Fruit fly (Drosophila melanogaster) whole organism, embryonic: Measurements from ENCODE around the gene CG14341.

Experiments used
- Antp ChIP-seq: fragments of 200-800 bp; sonication (Bioruptor generic); optimal IDR thresholded peaks from 3 replicates; lab custom pipeline; 2016; ENCODE audit warnings: missing biosample characterization, missing genetic modification characterization
- CG11085 ChIP-seq: fragments of 200-800 bp; sonication (Bioruptor generic); IDR thresholded peaks from 2 replicates; pipeline ENCODE4 v1.3.6; 2022; ENCODE audit warnings: missing biosample characterization, missing genetic modification characterization
- CG11398 ChIP-seq: fragments of 200-800 bp; sonication (Bioruptor generic); optimal IDR thresholded peaks from 2 replicates; lab custom pipeline; 2016; ENCODE audit warnings: missing biosample characterization, missing genetic modification characterization
- CG11695 ChIP-seq: fragments of 200-800 bp; sonication (Bioruptor generic); IDR thresholded peaks from 3 replicates; pipeline ENCODE4 v1.3.6; 2022; ENCODE audit warnings: missing biosample characterization, missing genetic modification characterization
- CG12659 ChIP-seq: fragments of 200-800 bp; sonication (Bioruptor generic); optimal IDR thresholded peaks from 3 replicates; lab custom pipeline; 2017; ENCODE audit warnings: mild to moderate bottlenecking, missing biosample characterization, missing genetic modification reagents, missing genetic modification characterization
- CG13123 ChIP-seq: fragments of 200-800 bp; sonication (Bioruptor generic); optimal IDR thresholded peaks from 2 replicates; lab custom pipeline; 2016; ENCODE audit warnings: missing biosample characterization, missing genetic modification characterization
- CG14050 ChIP-seq: fragments of 200-800 bp; sonication (Bioruptor generic); IDR thresholded peaks from 3 replicates; pipeline ENCODE4 v1.3.6; 2022; ENCODE audit warnings: missing biosample characterization, missing genetic modification characterization
- CG16813 ChIP-seq: fragments of 200-800 bp; sonication (Bioruptor generic); IDR thresholded peaks from 3 replicates; pipeline ENCODE4 v1.3.6; 2022; ENCODE audit warnings: missing biosample characterization, missing genetic modification characterization; ENCODE audit not compliant: partially characterized antibody
- CG17912 ChIP-seq: fragments of 200-800 bp; sonication (Bioruptor generic); optimal IDR thresholded peaks from 2 replicates; lab custom pipeline; 2018; ENCODE audit warnings: missing biosample characterization, mild to moderate bottlenecking, missing genetic modification characterization
- CG1792 ChIP-seq: fragments of 200-800 bp; sonication (Bioruptor generic); optimal IDR thresholded peaks from 2 replicates; lab custom pipeline; 2016; ENCODE audit warnings: missing biosample characterization, missing genetic modification characterization
- CG18599 ChIP-seq: fragments of 200-800 bp; sonication (Bioruptor generic); optimal IDR thresholded peaks from 3 replicates; lab custom pipeline; 2017; ENCODE audit warnings: missing biosample characterization, missing genetic modification characterization, mild to moderate bottlenecking, moderate library complexity, missing genetic modification reagents
- CG31441 ChIP-seq: fragments of 200-800 bp; sonication (Bioruptor generic); IDR thresholded peaks from 2 replicates; pipeline ENCODE4 v1.3.6; 2022; ENCODE audit warnings: missing biosample characterization, missing genetic modification characterization
- CG34224 ChIP-seq: fragments of 200-800 bp; sonication (Bioruptor generic); IDR thresholded peaks from 3 replicates; pipeline ENCODE4 v1.3.6; 2022; ENCODE audit warnings: missing biosample characterization, missing genetic modification characterization; ENCODE audit not compliant: partially characterized antibody
- CG4424 ChIP-seq: fragments of 200-800 bp; sonication (Bioruptor generic); optimal IDR thresholded peaks from 3 replicates; lab custom pipeline; 2016; ENCODE audit warnings: missing biosample characterization, missing genetic modification characterization
- CG6765 ChIP-seq: fragments of 200-800 bp; sonication (Bioruptor generic); optimal IDR thresholded peaks from 3 replicates; lab custom pipeline; 2017; ENCODE audit warnings: missing biosample characterization, mild to moderate bottlenecking, missing genetic modification characterization
- CG8281 ChIP-seq: fragments of 200-800 bp; sonication (Bioruptor generic); optimal IDR thresholded peaks from 2 replicates; lab custom pipeline; 2018; ENCODE audit warnings: missing biosample characterization, mild to moderate bottlenecking, missing genetic modification characterization, moderate library complexity
- CG8359 ChIP-seq: fragments of 200-800 bp; sonication (Bioruptor generic); optimal IDR thresholded peaks from 2 replicates; lab custom pipeline; 2017; ENCODE audit warnings: missing biosample characterization, mild to moderate bottlenecking, missing genetic modification characterization, borderline replicate concordance
- CG8388 ChIP-seq: fragments of 200-800 bp; sonication (Bioruptor generic); optimal IDR thresholded peaks from 2 replicates; lab custom pipeline; 2019; ENCODE audit warnings: missing biosample characterization, mild to moderate bottlenecking, missing genetic modification characterization, moderate library complexity
- CG9876 ChIP-seq: fragments of 200-800 bp; sonication (Bioruptor generic); optimal IDR thresholded peaks from 2 replicates; lab custom pipeline; 2016; ENCODE audit warnings: missing biosample characterization, missing genetic modification characterization
- CrebB ChIP-seq: fragments of 200-800 bp; sonication (Bioruptor generic); optimal IDR thresholded peaks from 3 replicates; lab custom pipeline; 2018; ENCODE audit warnings: missing biosample characterization, mild to moderate bottlenecking, missing genetic modification characterization
- D19A ChIP-seq: fragments of 200-800 bp; optimal IDR thresholded peaks from 3 replicates; lab custom pipeline; 2019; ENCODE audit warnings: missing biosample characterization, mild to moderate bottlenecking, missing genetic modification characterization, moderate library complexity
- Dip2 ChIP-seq: fragments of 200-800 bp; sonication (Bioruptor generic); IDR thresholded peaks from 2 replicates; pipeline ENCODE4 v1.3.6; 2022; ENCODE audit warnings: missing biosample characterization, missing genetic modification characterization
- Doc3 ChIP-seq: fragments of 200-800 bp; sonication (Bioruptor generic); IDR thresholded peaks from 3 replicates; pipeline ENCODE4 v1.3.6; 2022; ENCODE audit warnings: missing biosample characterization, missing genetic modification characterization; ENCODE audit not compliant: partially characterized antibody
- E2f2 ChIP-seq: fragments of 200-800 bp; sonication (Bioruptor generic); IDR thresholded peaks from 2 replicates; pipeline ENCODE4 v1.3.6; 2022; ENCODE audit warnings: missing biosample characterization, missing genetic modification characterization
- HLH4C ChIP-seq: fragments of 200-800 bp; sonication (Bioruptor generic); IDR thresholded peaks from 3 replicates; pipeline ENCODE4 v1.3.6; 2022; ENCODE audit warnings: missing biosample characterization, missing genetic modification characterization; ENCODE audit not compliant: partially characterized antibody
- Lpt ChIP-seq: fragments of >200 bp; optimal IDR thresholded peaks from 2 replicates; lab custom pipeline; 2018; ENCODE audit warnings: missing biosample characterization, missing genetic modification characterization
- Max ChIP-seq: fragments of 200-800 bp; sonication (Bioruptor generic); optimal IDR thresholded peaks from 2 replicates; lab custom pipeline; 2016; ENCODE audit warnings: missing biosample characterization, mild to moderate bottlenecking, missing genetic modification characterization
- Ravus ChIP-seq: fragments of 200-800 bp; sonication (Bioruptor generic); IDR thresholded peaks from 2 replicates; pipeline ENCODE4 v1.3.6; 2022; ENCODE audit warnings: missing biosample characterization, missing genetic modification characterization
- Sox100B ChIP-seq: fragments of 200-800 bp; sonication (Bioruptor generic); optimal IDR thresholded peaks from 3 replicates; lab custom pipeline; 2018; ENCODE audit warnings: missing biosample characterization, mild to moderate bottlenecking, missing genetic modification characterization
- Stat92E ChIP-seq, 3 experiments: fragments of >200 bp in 2 of 3; fragments of 200-800 bp in 1 of 3; sonication (Bioruptor generic) in 1 of 3; optimal IDR thresholded peaks; 2 replicates each; lab custom pipeline; 2017 to 2019; ENCODE audit warnings: missing biosample characterization in 3 of 3, missing genetic modification characterization in 3 of 3, mild to moderate bottlenecking in 1 of 3, moderate library complexity in 1 of 3
- Vsx1 ChIP-seq: fragments of 200-800 bp; sonication (Bioruptor generic); optimal IDR thresholded peaks from 2 replicates; lab custom pipeline; 2017; ENCODE audit warnings: missing biosample characterization, mild to moderate bottlenecking, missing genetic modification characterization, missing genetic modification reagents
- Xrp1 ChIP-seq: fragments of 200-800 bp; sonication (Bioruptor generic); IDR thresholded peaks from 2 replicates; pipeline ENCODE4 v1.3.6; 2022; ENCODE audit warnings: missing biosample characterization, missing genetic modification characterization
- ac ChIP-seq: fragments of 200-800 bp; sonication (Bioruptor generic); optimal IDR thresholded peaks from 3 replicates; lab custom pipeline; 2017; ENCODE audit warnings: missing biosample characterization, mild to moderate bottlenecking, missing genetic modification characterization
- chn ChIP-seq: fragments of 200-800 bp; sonication (Bioruptor generic); optimal IDR thresholded peaks from 2 replicates; lab custom pipeline; 2016; ENCODE audit warnings: missing biosample characterization, missing genetic modification characterization
- ci ChIP-seq: fragments of 200-800 bp; sonication (Bioruptor generic); IDR thresholded peaks from 3 replicates; pipeline ENCODE4 v1.3.6; 2022; ENCODE audit warnings: missing biosample characterization, missing genetic modification characterization
- dati ChIP-seq: fragments of 200-800 bp; sonication (Bioruptor generic); IDR thresholded peaks from 2 replicates; pipeline ENCODE4 v1.3.6; 2022; ENCODE audit warnings: missing biosample characterization, missing genetic modification characterization
- gfzf ChIP-seq: fragments of 200-800 bp; sonication (Bioruptor generic); optimal IDR thresholded peaks from 2 replicates; lab custom pipeline; 2016; ENCODE audit warnings: missing biosample characterization, mild to moderate bottlenecking, missing genetic modification characterization, moderate library complexity
- her ChIP-seq: fragments of 200-800 bp; sonication (Bioruptor generic); optimal IDR thresholded peaks from 2 replicates; lab custom pipeline; 2016; ENCODE audit warnings: missing biosample characterization, missing genetic modification characterization
- jumu ChIP-seq: fragments of 200-800 bp; sonication (Bioruptor generic); optimal IDR thresholded peaks from 3 replicates; lab custom pipeline; 2016; ENCODE audit warnings: missing biosample characterization, missing genetic modification characterization
- lilli ChIP-seq: fragments of 200-800 bp; sonication (Bioruptor generic); optimal IDR thresholded peaks from 3 replicates; lab custom pipeline; 2016; ENCODE audit warnings: missing biosample characterization, missing genetic modification characterization
- mld ChIP-seq: fragments of 200-800 bp; sonication (Bioruptor generic); IDR thresholded peaks from 3 replicates; pipeline ENCODE4 v1.3.6; 2022; ENCODE audit warnings: missing biosample characterization, missing genetic modification characterization; ENCODE audit not compliant: partially characterized antibody
- p53 ChIP-seq: fragments of 200-800 bp; sonication (Bioruptor generic); optimal IDR thresholded peaks from 2 replicates; lab custom pipeline; 2016; ENCODE audit warnings: missing biosample characterization, missing genetic modification characterization
- pfk ChIP-seq: fragments of 200-800 bp; sonication (Bioruptor generic); optimal IDR thresholded peaks from 2 replicates; lab custom pipeline; 2018; ENCODE audit warnings: missing biosample characterization, mild to moderate bottlenecking, missing genetic modification characterization, moderate library complexity
- psq ChIP-seq: fragments of 200-800 bp; sonication (Bioruptor generic); optimal IDR thresholded peaks from 2 replicates; lab custom pipeline; 2017; ENCODE audit warnings: missing biosample characterization, missing genetic modification characterization
- row ChIP-seq: fragments of 200-800 bp; sonication (Bioruptor generic); IDR thresholded peaks from 3 replicates; pipeline ENCODE4 v1.3.6; 2022; ENCODE audit warnings: missing biosample characterization, missing genetic modification characterization
- usp ChIP-seq: fragments of >200 bp; optimal IDR thresholded peaks from 2 replicates; lab custom pipeline; 2017; ENCODE audit warnings: missing biosample characterization, missing genetic modification characterization
- zen2 ChIP-seq: fragments of 200-800 bp; sonication (Bioruptor generic); IDR thresholded peaks from 3 replicates; pipeline ENCODE4 v1.3.6; 2022; ENCODE audit warnings: missing biosample characterization, missing genetic modification characterization; ENCODE audit not compliant: partially characterized antibody
- zfh1 ChIP-seq: fragments of 200-800 bp; sonication (Bioruptor generic); IDR thresholded peaks from 3 replicates; pipeline ENCODE4 v1.3.6; 2022; ENCODE audit warnings: missing biosample characterization, missing genetic modification characterization

The CG14341 gene

DNA sequence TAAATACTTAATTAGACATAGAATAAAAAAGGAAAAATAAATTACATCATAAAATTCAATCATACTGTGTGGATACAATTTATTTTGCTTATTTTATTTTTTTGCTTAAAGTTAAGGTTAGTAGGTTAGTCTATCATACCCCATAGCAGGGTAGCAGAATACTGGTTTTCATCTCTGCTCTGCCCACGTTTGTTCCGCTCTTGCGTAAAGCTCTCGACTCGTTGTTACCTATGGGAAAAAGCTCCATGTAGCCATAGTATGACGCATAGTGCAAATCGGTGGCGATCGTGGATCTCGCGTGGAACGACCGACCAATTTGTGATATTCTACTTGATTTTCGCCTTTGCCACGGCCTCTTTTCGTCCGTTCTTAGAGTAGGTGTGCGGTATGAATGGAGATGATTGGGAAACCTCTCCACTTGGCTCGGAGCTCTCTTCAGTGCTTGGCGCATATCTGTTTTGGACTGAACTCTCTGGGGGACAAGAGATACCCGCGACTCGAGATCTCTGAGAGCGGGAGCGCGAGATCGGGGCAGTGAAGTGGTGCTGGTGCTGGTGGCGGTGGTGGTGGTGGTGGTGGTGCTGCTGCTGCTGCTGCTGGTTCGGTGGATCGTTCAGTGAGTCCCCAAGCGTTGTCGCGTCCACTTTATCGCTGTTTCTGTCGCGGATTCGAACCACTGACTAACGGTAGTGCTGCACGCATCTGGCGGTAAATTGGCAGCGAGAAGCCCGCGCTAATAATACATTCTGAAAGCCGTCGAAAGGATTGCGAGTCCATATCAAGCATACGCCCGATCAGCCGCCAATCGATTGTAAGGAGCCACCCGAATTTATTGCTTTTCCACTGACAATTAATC, 19.6 kb downstream of the CG14341 start, which contains the start of gene CG5001 (continued):
- TF ChIP-seq psq (peak; percentile 59), p53 (GFP tag; lab: Kevin White, UChicago) (no peak), CG14050 (GFP tag; lab: Robert Waterston, UW) (peak; percentile 75), Max (peak; percentile 70), zfh1 (GFP tag; lab: Robert Waterston, UW) (peak; percentile 92), ac (GFP tag; lab: Kevin White, UChicago) (no peak), CG12659 (GFP tag; lab: Kevin White, UChicago) (peak; percentile 81), ci (GFP tag; lab: Robert Waterston, UW) (peak; percentile 89), Stat92E (GFP tag; optimal IDR thresholded peaks at IDR 0.05; lab: Kevin White, UChicago) (no peak), CG1792 (GFP tag; lab: Kevin White, UChicago) (peak; percentile 53), CrebB (tag; lab: Kevin White, UChicago) (peak; percentile 69), CG16813 (peak; percentile 35; the same call in 1 of the 3 replicates), pfk (GFP tag; lab: Kevin White, UChicago) (no peak), CG13123 (GFP tag; lab: Kevin White, UChicago) (peak; percentile 63), CG11398 (GFP tag; lab: Kevin White, UChicago) (no peak), CG11085 (peak; percentile 59; the same call in 1 of the 2 replicates), dati (no peak), CG8388 (peak; percentile 87), jumu (GFP tag; lab: Kevin White, UChicago) (peak; percentile 58), zen2 (GFP tag; lab: Robert Waterston, UW) (no peak), mld (no peak), Doc3 (GFP tag; lab: Robert Waterston, UW) (no peak), CG17912 (GFP tag; lab: Kevin White, UChicago) (no peak), Ravus (GFP tag; lab: Robert Waterston, UW) (peak; percentile 36; the same call in 1 of the 2 replicates), Antp (peak; percentile 77), CG8359 (GFP tag; lab: Kevin White, UChicago) (no peak), Xrp1 (peak; percentile 93), CG11695 (GFP tag; lab: Robert Waterston, UW) (peak; percentile 86), her (GFP tag; lab: Kevin White, UChicago) (peak; percentile 33), CG9876 (peak; percentile 19), E2f2 (GFP tag; lab: Robert Waterston, UW) (peak; percentile 61), CG34224 (GFP tag; lab: Robert Waterston, UW) (peak; percentile 50; the same call in 1 of the 3 replicates), CG18599 (peak; percentile 90), CG6765 (GFP tag; lab: Kevin White, UChicago) (peak; percentile 80), D19A (peak; percentile 82), CG8281 (tag; lab: Kevin White, UChicago) (peak; percentile 51), CG4424 (GFP tag; lab: Kevin White, UChicago) (peak; percentile 80), Dip2 (GFP tag; lab: Robert Waterston, UW) (no peak), Lpt (GFP tag; lab: Kevin White, UChicago) (no peak), chn (GFP tag; lab: Kevin White, UChicago) (peak; percentile 67), lilli (GFP tag; lab: Kevin White, UChicago) (peak; percentile 81), row (GFP tag; lab: Robert Waterston, UW) (peak; percentile 95), HLH4C (GFP tag; lab: Robert Waterston, UW) (0 out of 3 replicates have a peak, but pooled peaks have one; percentile 22), usp (no peak), Vsx1 (GFP tag; lab: Kevin White, UChicago) (no peak), Sox100B (GFP tag; lab: Kevin White, UChicago) (no peak), gfzf (GFP tag; lab: Kevin White, UChicago) (no peak), CG31441 (GFP tag; lab: Robert Waterston, UW) (no peak; the same call in 1 of the 2 replicates)
